Fruit fly (Drosophila melanogaster): ENCODE results near the gene Doa.

- TF ChIP-seq cic (GFP tag; optimal IDR thresholded peaks at IDR 0.05): no peak
- no peak for TF ChIP-seq cnc (optimal IDR thresholded peaks at IDR 0.05)
- TF ChIP-seq CG11617 (GFP tag; optimal IDR thresholded peaks at IDR 0.05): no peak
- no peak for TF ChIP-seq CG14711 (tag; optimal IDR thresholded peaks at IDR 0.05)
- no peak for TF ChIP-seq CG33017 (tag; optimal IDR thresholded peaks at IDR 0.05)
- TF ChIP-seq CG12768 (GFP tag; optimal IDR thresholded peaks at IDR 0.05): no peak
- TF ChIP-seq Hr96 (GFP tag; optimal IDR thresholded peaks at IDR 0.05): no peak
- TF ChIP-seq CG7045 (GFP tag; optimal IDR thresholded peaks at IDR 0.05): no peak
- TF ChIP-seq CG1620 (GFP tag; optimal IDR thresholded peaks at IDR 0.05): no peak
- TF ChIP-seq CG7101 (tag; optimal IDR thresholded peaks at IDR 0.05): no peak
- no peak for TF ChIP-seq ovo (GFP tag; optimal IDR thresholded peaks at IDR 0.05)
- TF ChIP-seq bab1 (GFP tag; optimal IDR thresholded peaks at IDR 0.05): no peak
- no peak for TF ChIP-seq CG5204 (GFP tag; optimal IDR thresholded peaks at IDR 0.05)
Measured at dm6 chr3R:28845981-28846380, 41.9 kb upstream of the Doa start.
